Worm (Caenorhabditis elegans) whole organism, L1 larva: ENCODE results near the gene F47B10.9.

Experiments
- alr-1 ChIP-seq: fragments of 200-800 bp; sonication (Bioruptor generic); optimal IDR thresholded peaks from 2 replicates; lab custom pipeline; 2018; ENCODE audit warnings: borderline replicate concordance, mild to moderate bottlenecking, missing genetic modification characterization, missing compliant biosample characterization
- aly-2 ChIP-seq: fragments of 150-350 bp; optimal IDR thresholded peaks from 2 replicates; lab custom pipeline; 2014; ENCODE audit warnings: missing biosample characterization, missing genetic modification characterization
- ama-1 ChIP-seq: fragments of 150-350 bp; optimal IDR thresholded peaks from 2 replicates; lab custom pipeline; 2014
- blmp-1 ChIP-seq: fragments of 150-350 bp; optimal IDR thresholded peaks from 2 replicates; lab custom pipeline; 2014; ENCODE audit warnings: missing biosample characterization, missing genetic modification characterization
- ceh-82 ChIP-seq, 3 experiments: fragments of 150-350 bp in 1 of 3; sonication (generic microtip) in 2 of 3; optimal IDR thresholded peaks; 2 replicates each; lab custom pipeline; 2014 to 2017; ENCODE audit warnings: missing biosample characterization in 3 of 3, missing genetic modification characterization in 3 of 3
- ceh-90 ChIP-seq: sonication (generic microtip); optimal IDR thresholded peaks from 2 replicates; lab custom pipeline; 2016; ENCODE audit warnings: missing genetic modification characterization, missing compliant biosample characterization
- ces-1 ChIP-seq: fragments of 150-350 bp; optimal IDR thresholded peaks from 2 replicates; lab custom pipeline; 2014; ENCODE audit warnings: missing biosample characterization, missing genetic modification reagents, missing genetic modification characterization
- efl-1 ChIP-seq, 4 experiments: fragments of 150-350 bp; optimal IDR thresholded peaks in 3 of 4; peaks in 1 of 4; 1 replicate in 1 of 4; 2 replicates in 3 of 4; lab custom pipeline; 2014; ENCODE audit warnings: missing biosample characterization in 2 of 4, missing genetic modification characterization in 2 of 4, missing genetic modification reagents in 2 of 4
- efl-3 ChIP-seq: fragments of 200-800 bp; sonication (Bioruptor generic); optimal IDR thresholded peaks from 2 replicates; lab custom pipeline; 2018; ENCODE audit warnings: mild to moderate bottlenecking, missing genetic modification characterization, missing compliant biosample characterization
- egl-27 ChIP-seq, 2 experiments: fragments of 150-350 bp in 1 of 2; sonication (generic microtip); optimal IDR thresholded peaks; 3 replicates each; lab custom pipeline; 2017 to 2018; ENCODE audit warnings: missing biosample characterization in 2 of 2, missing genetic modification characterization in 2 of 2, missing genetic modification reagents in 2 of 2
- elt-2 ChIP-seq: sonication (generic microtip); optimal IDR thresholded peaks from 2 replicates; lab custom pipeline; 2016; ENCODE audit warnings: missing genetic modification characterization, mild to moderate bottlenecking, inconsistent platforms, missing compliant biosample characterization, missing genetic modification reagents
- elt-3 ChIP-seq, 6 experiments: fragments of 150-350 bp in 1 of 6; sonication (generic microtip); optimal IDR thresholded peaks; 2 replicates each; lab custom pipeline; 2017 to 2018; ENCODE audit warnings: missing biosample characterization in 6 of 6, missing genetic modification characterization in 6 of 6, inconsistent platforms in 1 of 6
- fkh-4 ChIP-seq: sonication (generic microtip); optimal IDR thresholded peaks from 2 replicates; lab custom pipeline; 2016; ENCODE audit warnings: missing compliant biosample characterization, missing genetic modification characterization, borderline replicate concordance
- fkh-8 ChIP-seq: sonication (generic microtip); optimal IDR thresholded peaks from 2 replicates; lab custom pipeline; 2016; ENCODE audit warnings: mild to moderate bottlenecking, missing genetic modification characterization, missing compliant biosample characterization
- fos-1 ChIP-seq: fragments of 150-350 bp; optimal IDR thresholded peaks from 2 replicates; lab custom pipeline; 2014; ENCODE audit warnings: missing biosample characterization, missing genetic modification characterization
- grh-1 ChIP-seq: fragments of 200-800 bp; sonication (Bioruptor generic); IDR thresholded peaks from 2 replicates; pipeline ENCODE4 v1.3.6; 2022; ENCODE audit warnings: missing genetic modification reagents, missing genetic modification characterization, missing compliant biosample characterization
- hlh-4 ChIP-seq: sonication (generic microtip); optimal IDR thresholded peaks from 2 replicates; lab custom pipeline; 2016; ENCODE audit warnings: mild to moderate bottlenecking, missing genetic modification characterization, missing compliant biosample characterization
- irx-1 ChIP-seq: sonication (generic microtip); optimal IDR thresholded peaks from 2 replicates; lab custom pipeline; 2016; ENCODE audit warnings: missing genetic modification characterization, missing compliant biosample characterization
- lir-3 ChIP-seq: sonication (generic microtip); optimal IDR thresholded peaks from 2 replicates; lab custom pipeline; 2016; ENCODE audit warnings: mild to moderate bottlenecking, missing genetic modification characterization, moderate library complexity, missing compliant biosample characterization; ENCODE audit not compliant: poor library complexity
- mab-9 ChIP-seq: fragments of 200-800 bp; sonication (Bioruptor generic); IDR thresholded peaks from 2 replicates; pipeline ENCODE4 v1.3.6; 2022; ENCODE audit warnings: missing genetic modification reagents, missing genetic modification characterization, missing compliant biosample characterization
- mdl-1 ChIP-seq, 2 experiments: fragments of 150-350 bp; optimal IDR thresholded peaks; 2 replicates each; lab custom pipeline; 2014 to 2017; ENCODE audit warnings: missing biosample characterization in 2 of 2, missing genetic modification characterization in 2 of 2, inconsistent platforms in 1 of 2
- mef-2 ChIP-seq: fragments of 150-350 bp; optimal IDR thresholded peaks from 2 replicates; lab custom pipeline; 2014; ENCODE audit warnings: missing biosample characterization, missing genetic modification characterization
- mep-1 ChIP-seq: fragments of 150-350 bp; optimal IDR thresholded peaks from 2 replicates; lab custom pipeline; 2014; ENCODE audit warnings: missing biosample characterization, missing genetic modification characterization
- nhr-11 ChIP-seq: fragments of 150-350 bp; optimal IDR thresholded peaks from 2 replicates; lab custom pipeline; 2014; ENCODE audit warnings: missing biosample characterization, missing genetic modification characterization
- nhr-12 ChIP-seq: sonication (generic microtip); optimal IDR thresholded peaks from 2 replicates; lab custom pipeline; 2017; ENCODE audit warnings: missing biosample characterization, missing genetic modification characterization
- nhr-19 ChIP-seq: fragments of 200-800 bp; sonication (Bioruptor generic); conservative IDR thresholded peaks from 2 replicates; pipeline ENCODE4 v1.3.6; 2022; ENCODE audit warnings: missing genetic modification characterization, missing compliant biosample characterization
- nhr-28 ChIP-seq: fragments of 150-350 bp; optimal IDR thresholded peaks from 2 replicates; lab custom pipeline; 2014; ENCODE audit warnings: missing biosample characterization, missing genetic modification characterization
- nhr-76 ChIP-seq: sonication (generic microtip); optimal IDR thresholded peaks from 2 replicates; lab custom pipeline; 2017; ENCODE audit warnings: missing biosample characterization, missing genetic modification characterization
- nhr-84 ChIP-seq: sonication (generic microtip); optimal IDR thresholded peaks from 2 replicates; lab custom pipeline; 2017; ENCODE audit warnings: missing biosample characterization, missing genetic modification characterization
- nhr-85 ChIP-seq: sonication (generic microtip); peaks from one replicate; lab custom pipeline; 2016; ENCODE audit warnings: missing genetic modification characterization, inconsistent platforms, missing compliant biosample characterization
- pag-3 ChIP-seq: sonication (generic microtip); optimal IDR thresholded peaks from 2 replicates; lab custom pipeline; 2017; ENCODE audit warnings: missing genetic modification characterization, mild to moderate bottlenecking, missing compliant biosample characterization, antibody characterized with exemption, borderline replicate concordance; ENCODE audit not compliant: insufficient read depth
- snpc-4 ChIP-seq: fragments of 150-350 bp; optimal IDR thresholded peaks from 2 replicates; lab custom pipeline; 2014; ENCODE audit warnings: missing biosample characterization, missing genetic modification characterization
- sup-37 ChIP-seq: fragments of 200-800 bp; sonication (Bioruptor generic); optimal IDR thresholded peaks from 2 replicates; lab custom pipeline; 2018; ENCODE audit warnings: mild to moderate bottlenecking, missing genetic modification characterization, missing compliant biosample characterization
- swsn-7 ChIP-seq: sonication (generic microtip); optimal IDR thresholded peaks from 2 replicates; lab custom pipeline; 2016; ENCODE audit warnings: missing genetic modification characterization, missing compliant biosample characterization
- tlp-1 ChIP-seq: fragments of 150-350 bp; optimal IDR thresholded peaks from 2 replicates; lab custom pipeline; 2014; ENCODE audit warnings: missing biosample characterization, missing genetic modification characterization
- unc-130 ChIP-seq: fragments of 150-350 bp; optimal IDR thresholded peaks from 2 replicates; lab custom pipeline; 2017; ENCODE audit warnings: missing biosample characterization, missing genetic modification characterization, inconsistent platforms
- unc-62 ChIP-seq: fragments of 150-350 bp; optimal IDR thresholded peaks from 2 replicates; lab custom pipeline; 2014; ENCODE audit warnings: missing biosample characterization, missing genetic modification reagents, missing genetic modification characterization
- xbp-1 ChIP-seq: sonication (generic microtip); optimal IDR thresholded peaks from 2 replicates; lab custom pipeline; 2016; ENCODE audit warnings: missing genetic modification characterization, missing compliant biosample characterization
- ztf-4 ChIP-seq: fragments of 150-350 bp; optimal IDR thresholded peaks from 2 replicates; lab custom pipeline; 2014; ENCODE audit warnings: missing biosample characterization, missing genetic modification characterization

Gene F47B10.9

ce11 chrX:10900079-10900724 lies 13.7 kb downstream of the F47B10.9 start, which contains the start of gene suca-1 (continued):
- TF ChIP-seq nhr-11 (tag; lab: Kevin White, UChicago) = no peak
- TF ChIP-seq pag-3 (tag; lab: Kevin White, UChicago) = no peak
- no peak for TF ChIP-seq ama-1 (lab: Kevin White, UChicago)
- TF ChIP-seq elt-3 (tag; optimal IDR thresholded peaks at IDR 0.05; lab: Kevin White, UChicago) = no peak
- TF ChIP-seq xbp-1 = peak; percentile 24
- no peak for TF ChIP-seq ces-1 (GFP tag; lab: Kevin White, UChicago)
- no peak for TF ChIP-seq ceh-90 (tag; lab: Kevin White, UChicago)
- TF ChIP-seq unc-130 = no peak
- TF ChIP-seq egl-27 (tag; optimal IDR thresholded peaks at IDR 0.05; lab: Kevin White, UChicago) = no peak
- TF ChIP-seq fos-1 (tag; lab: Kevin White, UChicago) = no peak
- TF ChIP-seq fkh-4 (tag; lab: Kevin White, UChicago) = no peak
- TF ChIP-seq grh-1 = no peak
- no peak for TF ChIP-seq nhr-84
- TF ChIP-seq sup-37 (GFP tag; lab: Kevin White, UChicago) = no peak
- TF ChIP-seq elt-2 = peak; percentile 61
- TF ChIP-seq blmp-1 (tag; lab: Kevin White, UChicago) = peak; percentile 83
- no peak for TF ChIP-seq ztf-4 (tag; lab: Kevin White, UChicago)
- TF ChIP-seq mep-1 (tag; lab: Kevin White, UChicago) = peak; percentile 72
- TF ChIP-seq nhr-19 (GFP tag; lab: Robert Waterston, UW) = peak; percentile 35
- no peak for TF ChIP-seq hlh-4
- TF ChIP-seq snpc-4 (tag; lab: Kevin White, UChicago) = no peak
- TF ChIP-seq fkh-8 (tag; lab: Kevin White, UChicago) = peak; percentile 59
- no peak for TF ChIP-seq nhr-28 (tag; lab: Kevin White, UChicago)
- no peak for TF ChIP-seq mab-9
- no peak for TF ChIP-seq nhr-85 (tag; lab: Kevin White, UChicago)
- TF ChIP-seq efl-3 (GFP tag; lab: Kevin White, UChicago) = no peak
- peak in 1 of 2 experiments; percentile 27 for TF ChIP-seq mdl-1 (tag; optimal IDR thresholded peaks at IDR 0.05; lab: Kevin White, UChicago)
- TF ChIP-seq efl-1 (optimal IDR thresholded peaks at IDR 0.05; lab: Kevin White, UChicago) = peak; percentile 23 to 37
- TF ChIP-seq efl-1 (GFP tag; optimal IDR thresholded peaks at IDR 0.05 in 1 of 2; lab: Kevin White, UChicago) = peak; percentile 5 to 11
- TF ChIP-seq irx-1 (tag; lab: Kevin White, UChicago) = no peak
- no peak for TF ChIP-seq unc-62
- TF ChIP-seq lir-3 (tag; lab: Kevin White, UChicago) = no peak
- TF ChIP-seq nhr-76 (tag; lab: Kevin White, UChicago) = no peak

- TF ChIP-seq nhr-12 (tag; lab: Kevin White, UChicago) = no peak
- no peak for TF ChIP-seq efl-1 (optimal IDR thresholded peaks at IDR 0.05; lab: Kevin White, UChicago)
- no peak for TF ChIP-seq efl-1 (GFP tag; optimal IDR thresholded peaks at IDR 0.05 in 1 of 2; lab: Kevin White, UChicago)
- TF ChIP-seq ceh-82 (tag; optimal IDR thresholded peaks at IDR 0.05; lab: Kevin White, UChicago) = no peak
- TF ChIP-seq swsn-7 (tag; lab: Kevin White, UChicago) = no peak
- no peak for TF ChIP-seq alr-1 (tag; lab: Kevin White, UChicago)
- TF ChIP-seq fos-1 (tag; lab: Kevin White, UChicago) = no peak
- TF ChIP-seq tlp-1 = no peak
- no peak for TF ChIP-seq elt-3 (tag; optimal IDR thresholded peaks at IDR 0.05; lab: Kevin White, UChicago)
- TF ChIP-seq xbp-1 = no peak
- no peak for TF ChIP-seq lir-3 (tag; lab: Kevin White, UChicago)
- no peak for TF ChIP-seq elt-2
- no peak for TF ChIP-seq aly-2 (tag; lab: Kevin White, UChicago)
- TF ChIP-seq mab-9 = no peak
These were observed 17.4 kb downstream of the F47B10.9 start, which contains the start of gene haly-1 for ce11 chrX:10896498-10896897. Gene haly-1, minus strand, starts transcription at chrX:10896598.

ce11 chrX:10891890-10892289 lies 22.0 kb downstream of the F47B10.9 start, which contains the start of gene F47B10.3:
Gene F47B10.3, plus strand, starts transcription at chrX:10892190.
- TF ChIP-seq fkh-8 (tag; lab: Kevin White, UChicago) = peak; percentile 25
- TF ChIP-seq efl-1 (optimal IDR thresholded peaks at IDR 0.05; lab: Kevin White, UChicago) = no peak
- TF ChIP-seq efl-1 (GFP tag; optimal IDR thresholded peaks at IDR 0.05 in 1 of 2; lab: Kevin White, UChicago) = peak in 1 of 2 experiments; percentile 67
- no peak for TF ChIP-seq mef-2
